Fruit fly (Drosophila melanogaster) whole organism, embryonic: Measurements from ENCODE around the gene CG9630.

Source experiments
- Antp ChIP-seq: fragments of 200-800 bp; sonication (Bioruptor generic); optimal IDR thresholded peaks from 3 replicates; lab custom pipeline; 2016; ENCODE audit warnings: missing biosample characterization, missing genetic modification characterization
- Atf-2 ChIP-seq: fragments of 200-800 bp; sonication (Bioruptor generic); optimal IDR thresholded peaks from 2 replicates; lab custom pipeline; 2016; ENCODE audit warnings: missing biosample characterization, missing genetic modification characterization
- Blimp-1 ChIP-seq: fragments of 200-800 bp; sonication (Bioruptor generic); optimal IDR thresholded peaks from 3 replicates; lab custom pipeline; 2018; ENCODE audit warnings: missing biosample characterization, missing genetic modification characterization, mild to moderate bottlenecking, moderate library complexity, missing genetic modification reagents
- CG11504 ChIP-seq: fragments of 200-800 bp; sonication (Bioruptor generic); optimal IDR thresholded peaks from 3 replicates; lab custom pipeline; 2019; ENCODE audit warnings: missing biosample characterization, mild to moderate bottlenecking, missing genetic modification characterization, moderate library complexity
- CG11560 ChIP-seq: fragments of 200-800 bp; sonication (Bioruptor generic); IDR thresholded peaks from 3 replicates; pipeline ENCODE4 v1.3.6; 2022; ENCODE audit warnings: missing biosample characterization, missing genetic modification characterization
- CG12942 ChIP-seq: fragments of 200-800 bp; sonication (Bioruptor generic); optimal IDR thresholded peaks from 3 replicates; lab custom pipeline; 2016; ENCODE audit warnings: missing biosample characterization, missing genetic modification characterization
- CG1529 ChIP-seq: fragments of 200-800 bp; sonication (Bioruptor generic); optimal IDR thresholded peaks from 3 replicates; lab custom pipeline; 2018; ENCODE audit warnings: missing biosample characterization, missing genetic modification characterization
- CG15479 ChIP-seq: fragments of 200-800 bp; sonication (Bioruptor generic); optimal IDR thresholded peaks from 3 replicates; lab custom pipeline; 2019; ENCODE audit warnings: missing biosample characterization, mild to moderate bottlenecking, missing genetic modification characterization, moderate library complexity
- CG18476 ChIP-seq: fragments of 200-800 bp; sonication (Bioruptor generic); optimal IDR thresholded peaks from 2 replicates; lab custom pipeline; 2016; ENCODE audit warnings: missing biosample characterization, mild to moderate bottlenecking, missing genetic modification characterization
- CG2199 ChIP-seq: fragments of 200-800 bp; sonication (Bioruptor generic); IDR thresholded peaks from 3 replicates; pipeline ENCODE4 v1.3.6; 2022; ENCODE audit warnings: missing biosample characterization, missing genetic modification characterization
- CG2712 ChIP-seq: fragments of 200-800 bp; optimal IDR thresholded peaks from 3 replicates; lab custom pipeline; 2019; ENCODE audit warnings: missing biosample characterization, mild to moderate bottlenecking, missing genetic modification characterization, moderate library complexity
- CG3065 ChIP-seq: fragments of 200-800 bp; sonication (Bioruptor generic); optimal IDR thresholded peaks from 2 replicates; lab custom pipeline; 2016; ENCODE audit warnings: missing biosample characterization, missing genetic modification characterization
- CG32772 ChIP-seq: fragments of 200-800 bp; sonication (Bioruptor generic); IDR thresholded peaks from 2 replicates; pipeline ENCODE4 v1.3.6; 2022; ENCODE audit warnings: missing biosample characterization, missing genetic modification characterization
- CG4282 ChIP-seq: fragments of 200-800 bp; sonication (Bioruptor generic); optimal IDR thresholded peaks from 2 replicates; lab custom pipeline; 2016; ENCODE audit warnings: missing biosample characterization, missing genetic modification characterization
- CG5245 ChIP-seq: fragments of 200-800 bp; sonication (Bioruptor generic); optimal IDR thresholded peaks from 3 replicates; lab custom pipeline; 2016; ENCODE audit warnings: missing biosample characterization, missing genetic modification characterization
- CG9215 ChIP-seq: fragments of 200-800 bp; sonication (Bioruptor generic); IDR thresholded peaks from 2 replicates; pipeline ENCODE4 v1.3.6; 2022; ENCODE audit warnings: missing biosample characterization, missing genetic modification characterization
- CG9609 ChIP-seq: fragments of 200-800 bp; sonication (Bioruptor generic); optimal IDR thresholded peaks from 3 replicates; lab custom pipeline; 2016; ENCODE audit warnings: missing biosample characterization, missing genetic modification characterization
- Dp ChIP-seq: fragments of 200-800 bp; sonication (Bioruptor generic); optimal IDR thresholded peaks from 2 replicates; lab custom pipeline; 2018; ENCODE audit warnings: missing biosample characterization, mild to moderate bottlenecking, missing genetic modification characterization, moderate library complexity
- Eip74EF ChIP-seq, 2 experiments: fragments of 200-800 bp in 1 of 2; fragments of >200 bp in 1 of 2; sonication (Bioruptor generic) in 1 of 2; optimal IDR thresholded peaks; 2 replicates each; lab custom pipeline; 2017 to 2019; ENCODE audit warnings: missing biosample characterization in 2 of 2, missing genetic modification characterization in 2 of 2, mild to moderate bottlenecking in 1 of 2, moderate library complexity in 1 of 2
- Ets97D ChIP-seq: fragments of 200-800 bp; sonication (Bioruptor generic); optimal IDR thresholded peaks from 3 replicates; lab custom pipeline; 2016; ENCODE audit warnings: missing biosample characterization, missing genetic modification characterization
- Hand ChIP-seq: fragments of 200-800 bp; sonication (Bioruptor generic); optimal IDR thresholded peaks from 2 replicates; lab custom pipeline; 2017; ENCODE audit warnings: mild to moderate bottlenecking, missing biosample characterization, missing genetic modification reagents, missing genetic modification characterization
- Myb ChIP-seq: fragments of 200-800 bp; sonication (Bioruptor generic); optimal IDR thresholded peaks from 2 replicates; lab custom pipeline; 2016; ENCODE audit warnings: missing biosample characterization, missing genetic modification characterization
- NK7.1 ChIP-seq: fragments of 200-800 bp; sonication (Bioruptor generic); optimal IDR thresholded peaks from 3 replicates; lab custom pipeline; 2016; ENCODE audit warnings: missing biosample characterization, missing genetic modification characterization
- Neu2 ChIP-seq: fragments of 200-800 bp; sonication (Bioruptor generic); optimal IDR thresholded peaks from 3 replicates; lab custom pipeline; 2016; ENCODE audit warnings: missing biosample characterization, missing genetic modification characterization, borderline replicate concordance
- Side ChIP-seq: fragments of 200-800 bp; sonication (Bioruptor generic); optimal IDR thresholded peaks from 2 replicates; lab custom pipeline; 2016; ENCODE audit warnings: missing biosample characterization, missing genetic modification characterization
- Sry-β ChIP-seq: fragments of 200-800 bp; sonication (Bioruptor generic); optimal IDR thresholded peaks from 2 replicates; lab custom pipeline; 2018; ENCODE audit warnings: missing biosample characterization, mild to moderate bottlenecking, missing genetic modification characterization, moderate library complexity
- abd-A ChIP-seq: fragments of 200-800 bp; sonication (Bioruptor generic); optimal IDR thresholded peaks from 3 replicates; lab custom pipeline; 2019; ENCODE audit warnings: missing biosample characterization, mild to moderate bottlenecking, missing genetic modification characterization, moderate library complexity
- br ChIP-seq: fragments of >200 bp; optimal IDR thresholded peaks from 2 replicates; lab custom pipeline; 2017
- chinmo ChIP-seq: fragments of 200-800 bp; sonication (Bioruptor generic); IDR thresholded peaks from 4 replicates; pipeline ENCODE4 v1.3.6; 2022; ENCODE audit warnings: missing biosample characterization, missing genetic modification characterization; ENCODE audit not compliant: partially characterized antibody
- eve ChIP-seq, 2 experiments: fragments of >200 bp; optimal IDR thresholded peaks; 2 replicates each; lab custom pipeline; 2017; ENCODE audit warnings: missing biosample characterization in 2 of 2, missing genetic modification characterization in 2 of 2
- fd102C ChIP-seq: fragments of 200-800 bp; sonication (Bioruptor generic); optimal IDR thresholded peaks from 2 replicates; lab custom pipeline; 2018; ENCODE audit warnings: missing biosample characterization, mild to moderate bottlenecking, missing genetic modification characterization, moderate library complexity
- gsb ChIP-seq: fragments of 200-800 bp; sonication (Bioruptor generic); IDR thresholded peaks from 2 replicates; pipeline ENCODE4 v1.3.6; 2022; ENCODE audit warnings: missing biosample characterization, missing genetic modification characterization
- her ChIP-seq: fragments of 200-800 bp; sonication (Bioruptor generic); optimal IDR thresholded peaks from 2 replicates; lab custom pipeline; 2016; ENCODE audit warnings: missing biosample characterization, missing genetic modification characterization
- hth ChIP-seq: fragments of >200 bp; optimal IDR thresholded peaks from 2 replicates; lab custom pipeline; 2017; ENCODE audit warnings: inconsistent platforms
- kah ChIP-seq: fragments of 200-800 bp; sonication (Bioruptor generic); optimal IDR thresholded peaks from 2 replicates; lab custom pipeline; 2018; ENCODE audit warnings: missing biosample characterization, mild to moderate bottlenecking, missing genetic modification characterization
- pho ChIP-seq: fragments of 200-800 bp; sonication (Bioruptor generic); optimal IDR thresholded peaks from 2 replicates; lab custom pipeline; 2016; ENCODE audit warnings: missing biosample characterization, missing genetic modification characterization
- phol ChIP-seq: fragments of 200-800 bp; sonication (Bioruptor generic); optimal IDR thresholded peaks from 3 replicates; lab custom pipeline; 2018; ENCODE audit warnings: missing biosample characterization, mild to moderate bottlenecking, missing genetic modification characterization, moderate library complexity
- pnt ChIP-seq: fragments of 200-800 bp; sonication (Bioruptor generic); optimal IDR thresholded peaks from 3 replicates; lab custom pipeline; 2016; ENCODE audit warnings: missing biosample characterization, missing genetic modification characterization
- pum ChIP-seq: fragments of 200-800 bp; sonication (Bioruptor generic); optimal IDR thresholded peaks from 2 replicates; lab custom pipeline; 2016; ENCODE audit warnings: missing biosample characterization, missing genetic modification characterization
- repo ChIP-seq: fragments of 200-800 bp; sonication (Bioruptor generic); optimal IDR thresholded peaks from 2 replicates; lab custom pipeline; 2016; ENCODE audit warnings: missing biosample characterization, missing genetic modification characterization
- rib ChIP-seq: fragments of 200-800 bp; sonication (Bioruptor generic); IDR thresholded peaks from 2 replicates; pipeline ENCODE4 v1.3.6; 2022; ENCODE audit warnings: missing biosample characterization, missing genetic modification characterization
- row ChIP-seq: fragments of 200-800 bp; sonication (Bioruptor generic); IDR thresholded peaks from 3 replicates; pipeline ENCODE4 v1.3.6; 2022; ENCODE audit warnings: missing biosample characterization, missing genetic modification characterization
- salm ChIP-seq: fragments of 200-800 bp; sonication (Bioruptor generic); optimal IDR thresholded peaks from 2 replicates; lab custom pipeline; 2018; ENCODE audit warnings: missing biosample characterization, mild to moderate bottlenecking, missing genetic modification characterization
- sens ChIP-seq: fragments of 200-800 bp; sonication (Bioruptor generic); peaks from one replicate; lab custom pipeline; 2016; ENCODE audit warnings: missing biosample characterization, missing genetic modification characterization
- slbo ChIP-seq: fragments of 200-800 bp; sonication (Bioruptor generic); IDR thresholded peaks from 2 replicates; pipeline ENCODE4 v1.3.6; 2022; ENCODE audit warnings: missing biosample characterization, missing genetic modification characterization
- sna ChIP-seq: fragments of 200-800 bp; sonication (Bioruptor generic); IDR thresholded peaks from 2 replicates; pipeline ENCODE4 v1.3.6; 2022; ENCODE audit warnings: missing biosample characterization, missing genetic modification characterization; ENCODE audit not compliant: partially characterized antibody
- so ChIP-seq: fragments of 200-800 bp; sonication (Bioruptor generic); IDR thresholded peaks from 3 replicates; pipeline ENCODE4 v1.3.6; 2022; ENCODE audit warnings: missing biosample characterization, missing genetic modification characterization
- stc ChIP-seq: fragments of 200-800 bp; sonication (Bioruptor generic); IDR thresholded peaks from 2 replicates; pipeline ENCODE4 v1.3.6; 2022; ENCODE audit warnings: missing biosample characterization, missing genetic modification characterization
- tin ChIP-seq: fragments of 200-800 bp; sonication (Bioruptor generic); optimal IDR thresholded peaks from 3 replicates; lab custom pipeline; 2016; ENCODE audit warnings: missing biosample characterization, missing genetic modification characterization
- toy ChIP-seq: fragments of 200-800 bp; sonication (Bioruptor generic); IDR thresholded peaks from 2 replicates; pipeline ENCODE4 v1.3.6; 2022; ENCODE audit warnings: missing biosample characterization, missing genetic modification characterization
- unpg ChIP-seq: fragments of 200-800 bp; sonication (Bioruptor generic); optimal IDR thresholded peaks from 3 replicates; lab custom pipeline; 2018; ENCODE audit warnings: missing biosample characterization, mild to moderate bottlenecking, missing genetic modification characterization, moderate library complexity

CG9630 gene

dm6 chr3R:8300928-8301752, 31.4 kb upstream of the CG9630 start, which contains the start of the genes CG9626 and mRpL1 (continued):
- TF ChIP-seq Dp (GFP tag; lab: Kevin White, UChicago) (peak; percentile 58), sens (GFP tag; lab: Kevin White, UChicago) (peak; percentile 68), CG1529 (GFP tag; lab: Kevin White, UChicago) (no peak), slbo (peak; percentile 49; the same call in 1 of the 2 replicates), Blimp-1 (GFP tag; lab: Kevin White, UChicago) (no peak), salm (no peak), phol (tag; lab: Kevin White, UChicago) (peak; percentile 47), CG11504 (tag; lab: Kevin White, UChicago) (no peak), repo (no peak), so (GFP tag; lab: Robert Waterston, UW) (no peak), Atf-2 (no peak), rib (GFP tag; lab: Robert Waterston, UW) (no peak), pho (GFP tag; lab: Kevin White, UChicago) (peak; percentile 17), CG2199 (peak; percentile 51; the same call in 1 of the 3 replicates), Antp (GFP tag; lab: Kevin White, UChicago) (no peak), unpg (GFP tag; lab: Kevin White, UChicago) (no peak), abd-A (tag; lab: Kevin White, UChicago) (no peak), her (GFP tag; lab: Kevin White, UChicago) (no peak), Eip74EF (GFP tag; optimal IDR thresholded peaks at IDR 0.05; lab: Kevin White, UChicago) (no peak), CG12942 (GFP tag; lab: Kevin White, UChicago) (no peak), CG11560 (tag; lab: Robert Waterston, UW) (no peak), Ets97D (GFP tag; lab: Kevin White, UChicago) (peak; percentile 80), fd102C (no peak), Side (GFP tag; lab: Kevin White, UChicago) (no peak), chinmo (0 out of 4 replicates have a peak, but pooled peaks have one; percentile 23), CG32772 (GFP tag; lab: Robert Waterston, UW) (no peak), Myb (peak; percentile 99), CG18476 (no peak), Hand (GFP tag; lab: Kevin White, UChicago) (no peak), pnt (no peak), stc (GFP tag; lab: Robert Waterston, UW) (no peak), Neu2 (no peak), sna (GFP tag; lab: Robert Waterston, UW) (no peak), toy (no peak), Sry-β (GFP tag; lab: Kevin White, UChicago) (no peak), tin (GFP tag; lab: Kevin White, UChicago) (no peak), CG9609 (GFP tag; lab: Kevin White, UChicago) (peak; percentile 10), eve (GFP tag; optimal IDR thresholded peaks at IDR 0.05; lab: Kevin White, UChicago) (no peak), hth (lab: Kevin White, UChicago) (no peak), CG4282 (GFP tag; lab: Kevin White, UChicago) (no peak), br (lab: Kevin White, UChicago) (no peak), row (GFP tag; lab: Robert Waterston, UW) (no peak), CG5245 (GFP tag; lab: Kevin White, UChicago) (no peak), pum (peak; percentile 1), NK7.1 (GFP tag; lab: Kevin White, UChicago) (no peak), kah (GFP tag; lab: Kevin White, UChicago) (no peak), gsb (no peak), CG15479 (GFP tag; lab: Kevin White, UChicago) (no peak), CG3065 (GFP tag; lab: Kevin White, UChicago) (peak; percentile 6), CG2712 (no peak), CG9215 (GFP tag; lab: Robert Waterston, UW) (no peak)
